Worm (Caenorhabditis elegans) whole organism, early embryonic: ENCODE measurements around the gene ugt-6.

Source experiments
- B0310.2 ChIP-seq: sonication (generic microtip); optimal IDR thresholded peaks from 2 replicates; lab custom pipeline; 2016; ENCODE audit warnings: mild to moderate bottlenecking, missing genetic modification characterization, missing compliant biosample characterization
- F13C5.2 ChIP-seq: sonication (generic microtip); optimal IDR thresholded peaks from 2 replicates; lab custom pipeline; 2017; ENCODE audit warnings: mild to moderate bottlenecking, missing genetic modification characterization, inconsistent platforms, missing compliant biosample characterization
- aly-1 ChIP-seq: sonication (generic microtip); optimal IDR thresholded peaks from 2 replicates; lab custom pipeline; 2016; ENCODE audit warnings: missing genetic modification characterization, missing compliant biosample characterization
- ama-1 ChIP-seq: fragments of 150-350 bp; optimal IDR thresholded peaks from 2 replicates; lab custom pipeline; 2014
- ceh-13 ChIP-seq: fragments of 200-800 bp; sonication (Bioruptor generic); optimal IDR thresholded peaks from 2 replicates; lab custom pipeline; 2018; ENCODE audit warnings: mild to moderate bottlenecking, missing genetic modification characterization, missing compliant biosample characterization
- ceh-36 ChIP-seq: sonication (generic microtip); optimal IDR thresholded peaks from 2 replicates; lab custom pipeline; 2016; ENCODE audit warnings: missing genetic modification characterization, inconsistent platforms, missing compliant biosample characterization
- ets-7 ChIP-seq: sonication (generic microtip); optimal IDR thresholded peaks from 2 replicates; lab custom pipeline; 2016; ENCODE audit warnings: missing genotype, missing genetic modification characterization, missing compliant biosample characterization
- flt-1 ChIP-seq: fragments of 200-800 bp; sonication (Bioruptor generic); IDR thresholded peaks from 2 replicates; pipeline ENCODE4 v1.3.6; 2022; ENCODE audit warnings: missing genetic modification characterization, missing compliant biosample characterization
- hmbx-1 ChIP-seq: sonication (generic microtip); optimal IDR thresholded peaks from 2 replicates; lab custom pipeline; 2016; ENCODE audit warnings: mild to moderate bottlenecking, missing genetic modification characterization, missing compliant biosample characterization
- hmg-4 ChIP-seq: fragments of 200-800 bp; sonication (Bioruptor generic); optimal IDR thresholded peaks from 2 replicates; lab custom pipeline; 2018; ENCODE audit warnings: mild to moderate bottlenecking, missing genetic modification characterization, missing compliant biosample characterization
- hnd-1 ChIP-seq: sonication (generic microtip); optimal IDR thresholded peaks from 2 replicates; lab custom pipeline; 2016; ENCODE audit warnings: missing genetic modification characterization, missing compliant biosample characterization
- pes-1 ChIP-seq: fragments of 200-800 bp; sonication (Bioruptor generic); IDR thresholded peaks from 2 replicates; pipeline ENCODE4 v1.3.6; 2022; ENCODE audit warnings: missing genetic modification reagents, missing genetic modification characterization, missing compliant biosample characterization
- scrt-1 ChIP-seq: fragments of 200-800 bp; sonication (Bioruptor generic); IDR thresholded peaks from 2 replicates; pipeline ENCODE4 v1.3.6; 2022; ENCODE audit warnings: missing genetic modification characterization, missing compliant biosample characterization
- sea-1 ChIP-seq: fragments of 200-800 bp; sonication (Bioruptor generic); conservative IDR thresholded peaks from 2 replicates; pipeline ENCODE4 v1.3.6; 2022; ENCODE audit warnings: missing genetic modification characterization, missing compliant biosample characterization
- tbx-11 ChIP-seq: fragments of 200-800 bp; sonication (Bioruptor generic); IDR thresholded peaks from 2 replicates; pipeline ENCODE4 v1.3.6; 2022; ENCODE audit warnings: missing genetic modification characterization, missing compliant biosample characterization
- tbx-37 ChIP-seq: fragments of 200-800 bp; sonication (Bioruptor generic); conservative IDR thresholded peaks from 2 replicates; pipeline ENCODE4 v1.3.6; 2022; ENCODE audit warnings: missing genetic modification reagents, missing genetic modification characterization, missing compliant biosample characterization
- tra-4 ChIP-seq: sonication (generic microtip); optimal IDR thresholded peaks from 2 replicates; lab custom pipeline; 2017; ENCODE audit warnings: missing genetic modification characterization, missing compliant biosample characterization

ugt-6 gene

ce11 chrV:12819792-12820453, 21.9 kb upstream of the ugt-6 start, which contains the start of the genes ZC443.4 and ugt-18:
TSS of gene ZC443.4 (minus strand) at chrV:12819886.
TSS of gene ugt-18 (plus strand) at chrV:12820260.
- TF ChIP-seq hnd-1 (tag; lab: Kevin White, UChicago) (no peak), flt-1 (GFP tag; lab: Robert Waterston, UW) (no peak), F13C5.2 (tag; lab: Kevin White, UChicago) (no peak), scrt-1 (GFP tag; lab: Robert Waterston, UW) (no peak), hmbx-1 (tag; lab: Kevin White, UChicago) (no peak), tbx-37 (GFP tag; lab: Robert Waterston, UW) (no peak), pes-1 (no peak), tbx-11 (GFP tag; lab: Robert Waterston, UW) (no peak), sea-1 (GFP tag; lab: Robert Waterston, UW) (no peak), ets-7 (tag; lab: Kevin White, UChicago) (no peak), B0310.2 (no peak), ceh-36 (tag; lab: Kevin White, UChicago) (no peak), tra-4 (tag; lab: Kevin White, UChicago) (no peak), hmg-4 (GFP tag; lab: Kevin White, UChicago) (no peak), aly-1 (no peak), ama-1 (lab: Kevin White, UChicago) (no peak)

DNA sequence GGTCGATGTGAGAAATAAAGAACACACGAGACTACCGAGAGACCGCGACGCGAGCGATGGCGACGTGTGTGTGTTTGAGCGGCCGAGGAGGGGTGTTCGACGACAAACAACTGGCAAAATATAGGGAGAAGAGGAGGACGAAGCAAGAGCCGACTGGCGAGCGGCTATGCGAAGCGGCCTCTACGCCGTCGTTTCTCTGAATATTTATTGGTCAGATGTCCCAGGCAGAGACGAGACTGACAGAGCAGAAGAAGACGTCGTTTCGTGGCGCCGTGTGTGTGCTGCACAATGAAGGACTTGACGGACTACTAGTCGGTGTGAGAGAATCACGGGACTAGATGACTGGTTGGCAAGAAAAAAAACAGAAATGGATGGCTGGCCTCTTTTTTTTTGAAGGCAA, 21.1 kb upstream of the ugt-6 start:
- TF ChIP-seq aly-1 (no peak), hmg-4 (GFP tag; lab: Kevin White, UChicago) (no peak), ceh-13 (no peak), hmbx-1 (tag; lab: Kevin White, UChicago) (no peak)

DNA sequence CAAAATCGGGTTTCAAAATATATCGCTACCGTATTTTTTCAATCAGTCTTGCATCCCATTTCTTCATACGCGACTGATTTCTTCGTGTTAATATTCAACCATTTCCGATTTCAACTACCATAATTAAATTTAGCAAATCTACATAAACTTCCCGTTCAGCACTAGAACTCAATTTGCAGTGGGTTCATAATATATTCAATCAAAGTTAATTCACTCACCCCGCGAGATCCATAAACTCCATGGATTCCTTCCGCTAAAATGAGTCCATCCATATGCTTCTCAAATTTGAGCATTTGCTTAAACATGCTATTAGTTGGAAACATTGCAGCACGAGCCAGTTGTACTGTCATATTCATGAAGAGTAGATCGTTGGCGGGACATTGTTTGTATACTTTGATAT, 20.5 kb upstream of the ugt-6 start:
- TF ChIP-seq ceh-36 (tag; lab: Kevin White, UChicago) (no peak), pes-1 (no peak), tbx-37 (GFP tag; lab: Robert Waterston, UW) (no peak), hmg-4 (GFP tag; lab: Kevin White, UChicago) (no peak), B0310.2 (no peak), aly-1 (no peak), ets-7 (tag; lab: Kevin White, UChicago) (no peak), tbx-11 (GFP tag; lab: Robert Waterston, UW) (no peak), tra-4 (tag; lab: Kevin White, UChicago) (no peak), ama-1 (lab: Kevin White, UChicago) (no peak), scrt-1 (GFP tag; lab: Robert Waterston, UW) (no peak), ceh-13 (no peak), flt-1 (GFP tag; lab: Robert Waterston, UW) (no peak), hnd-1 (tag; lab: Kevin White, UChicago) (no peak), hmbx-1 (tag; lab: Kevin White, UChicago) (no peak), sea-1 (GFP tag; lab: Robert Waterston, UW) (no peak), F13C5.2 (tag; lab: Kevin White, UChicago) (no peak)

- TF ChIP-seq hmbx-1 (tag; lab: Kevin White, UChicago) (no peak), scrt-1 (GFP tag; lab: Robert Waterston, UW) (no peak), ceh-13 (no peak), pes-1 (no peak), aly-1 (no peak), F13C5.2 (tag; lab: Kevin White, UChicago) (no peak), ama-1 (lab: Kevin White, UChicago) (no peak), tbx-37 (GFP tag; lab: Robert Waterston, UW) (no peak), B0310.2 (no peak), sea-1 (GFP tag; lab: Robert Waterston, UW) (no peak), flt-1 (GFP tag; lab: Robert Waterston, UW) (no peak), hmg-4 (GFP tag; lab: Kevin White, UChicago) (no peak), ceh-36 (tag; lab: Kevin White, UChicago) (no peak), tbx-11 (GFP tag; lab: Robert Waterston, UW) (no peak), tra-4 (tag; lab: Kevin White, UChicago) (no peak), ets-7 (tag; lab: Kevin White, UChicago) (no peak), hnd-1 (tag; lab: Kevin White, UChicago) (no peak)
These were observed 18.6 kb upstream of the ugt-6 start for ce11 chrV:12816672-12817071.

- no peak for TF ChIP-seq flt-1 (GFP tag; lab: Robert Waterston, UW)
- no peak for TF ChIP-seq tbx-11 (GFP tag; lab: Robert Waterston, UW)
- no peak for TF ChIP-seq pes-1
- no peak for TF ChIP-seq tra-4 (tag; lab: Kevin White, UChicago)
- TF ChIP-seq sea-1 (GFP tag; lab: Robert Waterston, UW): no peak
- no peak for TF ChIP-seq hnd-1 (tag; lab: Kevin White, UChicago)
- TF ChIP-seq ceh-13: no peak
- TF ChIP-seq aly-1: no peak
- TF ChIP-seq hmg-4 (GFP tag; lab: Kevin White, UChicago): no peak
- no peak for TF ChIP-seq B0310.2
- TF ChIP-seq ama-1 (lab: Kevin White, UChicago): no peak
- no peak for TF ChIP-seq hmbx-1 (tag; lab: Kevin White, UChicago)
- no peak for TF ChIP-seq ceh-36 (tag; lab: Kevin White, UChicago)
- no peak for TF ChIP-seq F13C5.2 (tag; lab: Kevin White, UChicago)
- no peak for TF ChIP-seq scrt-1 (GFP tag; lab: Robert Waterston, UW)
These were observed 17.4 kb upstream of the ugt-6 start for ce11 chrV:12815386-12815785.

DNA sequence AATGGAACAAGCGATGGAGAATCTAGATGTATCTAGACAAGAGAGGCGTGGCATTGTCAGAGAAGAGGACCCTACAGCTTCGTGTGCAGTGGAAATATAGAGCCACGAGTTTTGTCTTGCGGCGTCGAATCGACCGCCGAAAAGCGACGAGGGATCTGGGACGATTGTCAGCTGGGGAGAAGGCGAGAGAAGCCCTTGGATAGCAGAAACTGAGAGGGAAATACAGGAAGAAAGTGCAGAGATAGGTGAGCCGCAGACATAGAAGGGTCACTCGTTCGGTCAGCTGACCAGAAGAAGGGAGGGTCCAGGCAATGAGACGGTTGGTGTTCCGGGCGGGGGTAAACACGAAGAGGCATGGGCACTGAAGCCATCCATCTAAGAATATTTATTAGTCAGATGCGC, 16.5 kb upstream of the ugt-6 start:
- TF ChIP-seq ama-1 (lab: Kevin White, UChicago): no peak
- no peak for TF ChIP-seq B0310.2
- peak; percentile 10 for TF ChIP-seq aly-1
- TF ChIP-seq hnd-1 (tag; lab: Kevin White, UChicago): no peak
- no peak for TF ChIP-seq pes-1
- TF ChIP-seq sea-1 (GFP tag; lab: Robert Waterston, UW): no peak
- TF ChIP-seq hmg-4 (GFP tag; lab: Kevin White, UChicago): peak; percentile 52
- TF ChIP-seq tbx-11 (GFP tag; lab: Robert Waterston, UW): no peak
- TF ChIP-seq tra-4 (tag; lab: Kevin White, UChicago): no peak
- TF ChIP-seq F13C5.2 (tag; lab: Kevin White, UChicago): peak; percentile 2
